Worm (Caenorhabditis elegans) whole organism, L4 larva: ENCODE measurements around the gene rpb-11.

Source experiments
- R02D3.7 ChIP-seq: fragments of 150-350 bp; sonication (generic microtip); optimal IDR thresholded peaks from 3 replicates; lab custom pipeline; 2014; ENCODE audit warnings: missing biosample characterization, missing genetic modification characterization
- T20F7.1 ChIP-seq: fragments of 200-800 bp; sonication (Bioruptor generic); optimal IDR thresholded peaks from 2 replicates; lab custom pipeline; 2018; ENCODE audit warnings: mild to moderate bottlenecking, missing genetic modification characterization, missing compliant biosample characterization
- T26A8.4 ChIP-seq: fragments of 200-800 bp; sonication (Bioruptor generic); IDR thresholded peaks from 2 replicates; pipeline ENCODE4 v1.3.6; 2022; ENCODE audit warnings: missing genetic modification characterization, missing compliant biosample characterization
- Y48G9A.11 ChIP-seq: fragments of 200-800 bp; sonication (Bioruptor generic); IDR thresholded peaks from 2 replicates; pipeline ENCODE4 v1.3.6; 2022; ENCODE audit warnings: missing genetic modification reagents, missing genetic modification characterization, missing compliant biosample characterization
- Y5F2A.4 ChIP-seq: fragments of 200-800 bp; sonication (Bioruptor generic); optimal IDR thresholded peaks from 2 replicates; lab custom pipeline; 2018; ENCODE audit warnings: mild to moderate bottlenecking, missing genetic modification characterization, missing compliant biosample characterization
- Y75B8A.6 ChIP-seq: fragments of 200-800 bp; sonication (Bioruptor generic); IDR thresholded peaks from 2 replicates; pipeline ENCODE4 v1.3.6; 2022; ENCODE audit warnings: missing genetic modification reagents, missing genetic modification characterization, missing compliant biosample characterization
- arid-1 ChIP-seq: fragments of 200-800 bp; sonication (Bioruptor generic); conservative IDR thresholded peaks from 2 replicates; pipeline ENCODE4 v1.3.6; 2022; ENCODE audit warnings: missing genetic modification reagents, missing genetic modification characterization, missing compliant biosample characterization
- ceh-28 ChIP-seq: fragments of 150-350 bp; optimal IDR thresholded peaks from 2 replicates; lab custom pipeline; 2014; ENCODE audit warnings: missing biosample characterization, missing genetic modification reagents, missing genetic modification characterization
- ceh-32 ChIP-seq: sonication (generic microtip); optimal IDR thresholded peaks from 2 replicates; lab custom pipeline; 2016; ENCODE audit warnings: mild to moderate bottlenecking, missing genetic modification characterization, missing compliant biosample characterization; ENCODE audit not compliant: poor library complexity
- ceh-82 ChIP-seq: sonication (generic microtip); optimal IDR thresholded peaks from 2 replicates; lab custom pipeline; 2017; ENCODE audit warnings: missing biosample characterization, missing genetic modification characterization
- daf-12 ChIP-seq: fragments of 150-350 bp; optimal IDR thresholded peaks from 2 replicates; lab custom pipeline; 2014; ENCODE audit warnings: missing biosample characterization, missing genetic modification reagents, missing genetic modification characterization
- daf-19 ChIP-seq: fragments of 200-800 bp; sonication (Bioruptor generic); conservative IDR thresholded peaks from 2 replicates; pipeline ENCODE4 v1.3.6; 2022; ENCODE audit warnings: missing genetic modification characterization, missing compliant biosample characterization
- daf-8 ChIP-seq: fragments of 200-800 bp; sonication (Bioruptor generic); IDR thresholded peaks from 2 replicates; pipeline ENCODE4 v1.3.6; 2022; ENCODE audit warnings: missing genetic modification characterization, missing compliant biosample characterization
- dmd-6 ChIP-seq: fragments of 200-800 bp; sonication (Bioruptor generic); IDR thresholded peaks from 2 replicates; pipeline ENCODE4 v1.3.6; 2022; ENCODE audit warnings: missing genetic modification reagents, missing genetic modification characterization, missing compliant biosample characterization
- dmd-9 ChIP-seq: fragments of 200-800 bp; sonication (Bioruptor generic); IDR thresholded peaks from 2 replicates; pipeline ENCODE4 v1.3.6; 2022; ENCODE audit warnings: missing genetic modification reagents, missing genetic modification characterization, missing compliant biosample characterization
- duxl-1 ChIP-seq: sonication (generic microtip); optimal IDR thresholded peaks from 2 replicates; lab custom pipeline; 2016; ENCODE audit warnings: mild to moderate bottlenecking, missing genetic modification characterization, moderate library complexity, missing compliant biosample characterization; ENCODE audit not compliant: poor library complexity
- gei-8 ChIP-seq: fragments of 200-800 bp; sonication (Bioruptor generic); optimal IDR thresholded peaks from 2 replicates; lab custom pipeline; 2018; ENCODE audit warnings: mild to moderate bottlenecking, missing genetic modification characterization, missing compliant biosample characterization
- hlh-11 ChIP-seq: fragments of 200-800 bp; sonication (Bioruptor generic); optimal IDR thresholded peaks from 2 replicates; lab custom pipeline; 2018; ENCODE audit warnings: mild to moderate bottlenecking, missing genetic modification characterization, missing compliant biosample characterization
- lin-1 ChIP-seq: fragments of 200-800 bp; sonication (Bioruptor generic); IDR thresholded peaks from 2 replicates; pipeline ENCODE4 v1.3.6; 2022; ENCODE audit warnings: missing genetic modification reagents, missing genetic modification characterization, missing compliant biosample characterization
- lin-29 ChIP-seq: fragments of 200-800 bp; sonication (Bioruptor generic); IDR thresholded peaks from 2 replicates; pipeline ENCODE4 v1.3.6; 2022; ENCODE audit warnings: missing genetic modification reagents, missing genetic modification characterization, missing compliant biosample characterization
- lin-38 ChIP-seq: fragments of 200-800 bp; sonication (Bioruptor generic); IDR thresholded peaks from 2 replicates; pipeline ENCODE4 v1.3.6; 2022; ENCODE audit warnings: missing genetic modification reagents, missing genetic modification characterization, missing compliant biosample characterization
- lir-3 ChIP-seq: sonication (generic microtip); optimal IDR thresholded peaks from 2 replicates; lab custom pipeline; 2016; ENCODE audit warnings: mild to moderate bottlenecking, missing genetic modification characterization, missing compliant biosample characterization
- madf-5 ChIP-seq, 2 experiments: fragments of 200-800 bp; sonication (Bioruptor generic); IDR thresholded peaks; 2 replicates each; pipeline ENCODE4 v1.3.6; 2022; ENCODE audit warnings: missing compliant biosample characterization in 2 of 2, missing genetic modification characterization in 2 of 2
- mdl-1 ChIP-seq, 2 experiments: fragments of 150-350 bp in 1 of 2; sonication (generic microtip) in 1 of 2; optimal IDR thresholded peaks; 2 replicates each; lab custom pipeline; 2014 to 2017; ENCODE audit warnings: missing biosample characterization in 2 of 2, missing genetic modification characterization in 2 of 2
- mxl-3 ChIP-seq: fragments of 200-800 bp; sonication (Bioruptor generic); optimal IDR thresholded peaks from 2 replicates; lab custom pipeline; 2018; ENCODE audit warnings: mild to moderate bottlenecking, missing genetic modification characterization, missing compliant biosample characterization
- nhr-11 ChIP-seq: fragments of 150-350 bp; optimal IDR thresholded peaks from 2 replicates; lab custom pipeline; 2014; ENCODE audit warnings: missing biosample characterization, missing genetic modification characterization
- nhr-28 ChIP-seq: fragments of 150-350 bp; optimal IDR thresholded peaks from 2 replicates; lab custom pipeline; 2014; ENCODE audit warnings: missing biosample characterization, missing genetic modification characterization
- nhr-48 ChIP-seq: sonication (generic microtip); optimal IDR thresholded peaks from 2 replicates; lab custom pipeline; 2016; ENCODE audit warnings: mild to moderate bottlenecking, missing genetic modification characterization, missing compliant biosample characterization
- nhr-77 ChIP-seq: fragments of 150-350 bp; optimal IDR thresholded peaks from 2 replicates; lab custom pipeline; 2014; ENCODE audit warnings: missing biosample characterization, missing genetic modification characterization
- pha-4 ChIP-seq, 2 experiments: fragments of 150-350 bp in 1 of 2; fragments of 200-800 bp in 1 of 2; sonication (Bioruptor generic) in 1 of 2; IDR thresholded peaks in 1 of 2; optimal IDR thresholded peaks in 1 of 2; 2 replicates each; pipeline versions ENCODE4 v1.3.6 to Lab custom; 2014 to 2022; ENCODE audit warnings: missing genetic modification characterization in 2 of 2, missing genetic modification reagents in 2 of 2, missing biosample characterization in 1 of 2, missing compliant biosample characterization in 1 of 2
- pqm-1 ChIP-seq: sonication (generic microtip); optimal IDR thresholded peaks from 2 replicates; lab custom pipeline; 2017; ENCODE audit warnings: missing biosample characterization, missing genetic modification characterization
- set-16 ChIP-seq: fragments of 200-800 bp; sonication (Bioruptor generic); IDR thresholded peaks from 2 replicates; pipeline ENCODE4 v1.3.6; 2022; ENCODE audit warnings: missing genetic modification reagents, missing genetic modification characterization, missing compliant biosample characterization
- skn-1 ChIP-seq: fragments of 150-350 bp; optimal IDR thresholded peaks from 2 replicates; lab custom pipeline; 2014; ENCODE audit warnings: missing biosample characterization, missing genetic modification characterization
- tag-97 ChIP-seq: fragments of 200-800 bp; sonication (Bioruptor generic); IDR thresholded peaks from 2 replicates; pipeline ENCODE4 v1.3.6; 2022; ENCODE audit warnings: missing genetic modification characterization, missing compliant biosample characterization
- tra-1 ChIP-seq: fragments of 200-800 bp; sonication (Bioruptor generic); IDR thresholded peaks from 2 replicates; pipeline ENCODE4 v1.3.6; 2022; ENCODE audit warnings: missing genetic modification reagents, missing genetic modification characterization, missing compliant biosample characterization
- unc-130 ChIP-seq: sonication (generic microtip); optimal IDR thresholded peaks from 2 replicates; lab custom pipeline; 2016; ENCODE audit warnings: missing genetic modification reagents, missing genetic modification characterization, missing compliant biosample characterization
- unc-62 ChIP-seq, 3 experiments: fragments of 150-350 bp in 1 of 3; sonication (generic microtip); optimal IDR thresholded peaks in 2 of 3; peaks in 1 of 3; 1 replicate in 1 of 3; 2 replicates in 2 of 3; lab custom pipeline; 2014 to 2017; ENCODE audit warnings: missing biosample characterization in 3 of 3, missing genetic modification characterization in 3 of 3, missing genetic modification reagents in 3 of 3, missing genotype in 1 of 3
- zag-1 ChIP-seq: fragments of 150-350 bp; optimal IDR thresholded peaks from 2 replicates; lab custom pipeline; 2014; ENCODE audit warnings: missing biosample characterization, missing genetic modification characterization
- zfp-3 ChIP-seq: fragments of 200-800 bp; sonication (Bioruptor generic); conservative IDR thresholded peaks from 2 replicates; pipeline ENCODE4 v1.3.6; 2022; ENCODE audit warnings: missing genetic modification reagents, missing genetic modification characterization, missing compliant biosample characterization
- zip-11 ChIP-seq: fragments of 200-800 bp; sonication (Bioruptor generic); IDR thresholded peaks from 2 replicates; pipeline ENCODE4 v1.3.6; 2022; ENCODE audit warnings: missing genetic modification characterization, missing compliant biosample characterization

rpb-11 gene

DNA sequence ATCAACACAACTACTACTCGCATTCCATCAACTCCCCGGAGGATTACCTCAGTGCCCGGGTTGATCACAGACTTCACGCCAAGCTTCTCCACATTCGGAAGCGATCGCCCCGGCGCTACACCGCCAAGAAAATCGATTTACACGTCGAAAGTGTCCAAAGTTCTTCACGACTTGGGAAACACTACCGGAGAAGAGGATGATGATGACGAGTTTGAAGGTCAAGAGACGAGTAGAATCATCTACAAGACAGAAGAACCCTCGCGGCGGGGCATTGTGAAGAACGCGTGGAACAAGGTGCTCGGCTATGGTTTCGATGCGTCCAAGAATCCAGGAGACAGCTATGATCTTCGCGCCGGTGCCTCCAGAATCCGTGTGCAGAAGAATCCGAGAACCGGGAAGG lies 4.2 kb downstream of the rpb-11 start:
- TF ChIP-seq mxl-3 (no peak), mdl-1 (tag; optimal IDR thresholded peaks at IDR 0.05; lab: Kevin White, UChicago) (no peak), nhr-77 (tag; lab: Kevin White, UChicago) (no peak), ceh-28 (tag; lab: Kevin White, UChicago) (no peak), nhr-48 (no peak), gei-8 (GFP tag; lab: Kevin White, UChicago) (no peak), hlh-11 (tag; lab: Kevin White, UChicago) (no peak), zag-1 (tag; lab: Kevin White, UChicago) (no peak), skn-1 (tag; lab: Kevin White, UChicago) (no peak), T26A8.4 (GFP tag; lab: Robert Waterston, UW) (no peak), dmd-6 (GFP tag; lab: Robert Waterston, UW) (no peak), nhr-28 (tag; lab: Kevin White, UChicago) (no peak)

DNA sequence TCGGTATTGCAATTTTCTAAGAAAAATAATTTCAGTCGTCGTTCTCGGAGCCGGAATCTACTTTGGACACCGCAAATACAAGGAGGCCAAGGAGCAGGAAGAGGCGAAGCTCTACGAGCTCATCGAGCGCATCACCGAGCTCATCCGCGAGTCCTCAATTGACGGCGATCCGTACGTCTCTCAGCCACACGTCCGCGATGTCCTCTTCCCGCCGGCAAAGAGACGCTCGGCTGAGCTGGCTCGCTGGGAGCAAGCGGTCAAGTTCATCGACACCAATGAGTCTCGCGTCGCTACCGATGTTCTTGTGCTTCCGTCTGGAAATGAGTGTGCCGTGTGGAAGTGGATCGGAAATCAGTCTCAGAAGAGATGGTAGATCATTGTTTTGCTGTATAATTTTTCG lies 5.6 kb downstream of the rpb-11 start:
- TF ChIP-seq lin-1 (GFP tag; lab: Robert Waterston, UW) (no peak), set-16 (GFP tag; lab: Robert Waterston, UW) (peak; percentile 90), daf-12 (tag; lab: Kevin White, UChicago) (no peak), zfp-3 (GFP tag; lab: Robert Waterston, UW) (no peak)

DNA sequence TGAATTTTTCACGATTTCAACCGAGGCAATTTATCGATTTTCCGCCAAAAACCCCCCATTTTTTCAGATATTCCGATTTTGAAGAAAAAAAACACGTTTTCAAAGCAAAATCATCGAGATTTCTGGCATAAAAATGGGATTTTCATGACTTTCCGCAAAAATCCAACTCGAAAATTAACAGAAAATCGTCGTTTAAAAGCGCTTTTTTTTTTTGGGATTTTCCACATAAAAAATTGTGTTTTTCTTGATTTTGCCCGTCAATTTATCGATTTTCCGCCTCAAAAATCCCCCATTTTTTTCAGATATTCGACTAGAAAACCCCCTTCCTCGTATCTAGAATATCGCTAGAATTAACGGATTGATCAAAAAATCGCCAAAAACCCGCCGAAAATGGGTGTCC lies 8.7 kb downstream of the rpb-11 start, which contains the start of gene xrn-1:
Gene xrn-1, plus strand, starts transcription at position 301 of the 400 bp plus-strand sequence.
- no peak for TF ChIP-seq unc-130
- no peak for TF ChIP-seq daf-19 (GFP tag; lab: Robert Waterston, UW)
- TF ChIP-seq lin-29 (GFP tag; lab: Robert Waterston, UW) = no peak
- TF ChIP-seq madf-5 (GFP tag; IDR thresholded peaks at IDR 0.05; lab: Robert Waterston, UW) = no peak
- TF ChIP-seq ceh-82 (tag; lab: Kevin White, UChicago) = no peak
- no peak for TF ChIP-seq tra-1 (GFP tag; lab: Robert Waterston, UW)
- TF ChIP-seq pqm-1 (tag; lab: Kevin White, UChicago) = no peak
- no peak for TF ChIP-seq Y5F2A.4 (GFP tag; lab: Kevin White, UChicago)
- no peak for TF ChIP-seq lir-3 (tag; lab: Kevin White, UChicago)
- no peak for TF ChIP-seq R02D3.7 (tag; lab: Kevin White, UChicago)
- no peak for TF ChIP-seq T20F7.1 (GFP tag; lab: Kevin White, UChicago)
- no peak for TF ChIP-seq duxl-1
- TF ChIP-seq skn-1 (tag; lab: Kevin White, UChicago) = no peak
- no peak for TF ChIP-seq tag-97 (GFP tag; lab: Robert Waterston, UW)
- TF ChIP-seq lin-38 (GFP tag; lab: Robert Waterston, UW) = no peak
- no peak for TF ChIP-seq ceh-28 (tag; lab: Kevin White, UChicago)
- no peak for TF ChIP-seq Y75B8A.6 (GFP tag; lab: Robert Waterston, UW)
- TF ChIP-seq pha-4 (GFP tag; IDR thresholded peaks at IDR 0.05; lab: Robert Waterston, UW) = no peak
- TF ChIP-seq pha-4 (tag; optimal IDR thresholded peaks at IDR 0.05; lab: Kevin White, UChicago) = no peak
- no peak for TF ChIP-seq unc-62 (GFP tag; optimal IDR thresholded peaks at IDR 0.05 in 1 of 2; lab: Kevin White, UChicago)
- no peak for TF ChIP-seq unc-62 (tag; optimal IDR thresholded peaks at IDR 0.05; lab: Kevin White, UChicago)
- TF ChIP-seq, all 104 proteins: peak for 0

DNA sequence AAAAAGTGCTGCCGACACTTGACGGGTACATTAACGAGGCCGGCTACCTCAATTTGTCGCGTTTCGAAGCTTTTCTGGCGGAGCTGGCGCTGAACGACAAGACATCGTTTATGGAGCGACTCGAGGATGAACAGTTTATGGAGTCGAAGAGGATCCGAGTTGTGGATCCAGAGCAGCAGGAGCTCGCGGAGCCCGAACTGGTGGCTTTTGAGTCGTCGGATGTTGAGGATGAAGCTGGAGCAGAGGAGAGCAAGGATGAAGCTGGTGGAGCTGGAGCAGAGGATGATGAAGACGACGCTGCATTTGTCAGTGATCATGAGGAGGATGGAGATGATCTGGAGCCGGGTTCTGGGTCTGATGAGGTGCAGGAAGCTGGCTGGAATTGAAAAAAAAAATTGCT lies 14.9 kb downstream of the rpb-11 start:
- peak; percentile 81 for TF ChIP-seq set-16 (GFP tag; lab: Robert Waterston, UW)
- no peak for TF ChIP-seq tra-1 (GFP tag; lab: Robert Waterston, UW)

DNA sequence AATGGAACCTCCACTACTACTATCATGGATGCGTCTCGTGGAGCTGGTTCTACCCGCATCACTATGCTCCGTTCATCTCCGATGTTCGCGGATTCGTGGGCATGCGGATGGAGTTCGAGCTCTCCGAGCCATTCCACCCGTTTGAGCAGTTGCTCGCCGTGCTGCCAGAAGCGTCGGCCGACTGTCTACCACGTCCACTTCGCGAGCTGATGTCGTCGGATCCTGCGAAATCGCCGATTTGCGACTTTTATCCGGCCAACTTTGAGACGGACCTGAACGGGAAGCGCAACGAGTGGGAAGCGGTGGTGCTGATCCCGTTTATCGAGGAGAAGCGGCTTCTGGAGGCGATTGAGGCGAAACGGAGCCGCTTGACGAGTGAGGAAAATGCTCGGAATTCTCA lies 17.9 kb downstream of the rpb-11 start:
- no peak for TF ChIP-seq zip-11 (GFP tag; lab: Robert Waterston, UW)
- no peak for TF ChIP-seq ceh-32 (tag; lab: Kevin White, UChicago)
- no peak for TF ChIP-seq Y48G9A.11
- TF ChIP-seq daf-8 (GFP tag; lab: Robert Waterston, UW) = no peak
- TF ChIP-seq arid-1 (GFP tag; lab: Robert Waterston, UW) = no peak
- TF ChIP-seq nhr-11 (tag; lab: Kevin White, UChicago) = no peak
- peak; percentile 89 for TF ChIP-seq set-16 (GFP tag; lab: Robert Waterston, UW)
- no peak for TF ChIP-seq dmd-9
- TF ChIP-seq, all 104 proteins: peak for 1
